Worm (Caenorhabditis elegans) whole organism, L4 larva: Measurements from ENCODE around the gene T03F7.7.

ENCODE experiments used
- Y75B8A.6 ChIP-seq: fragments of 200-800 bp; sonication (Bioruptor generic); IDR thresholded peaks from 2 replicates; pipeline ENCODE4 v1.3.6; 2022; ENCODE audit warnings: missing genetic modification reagents, missing genetic modification characterization, missing compliant biosample characterization
- ceh-20 ChIP-seq: fragments of 200-800 bp; sonication (Bioruptor generic); IDR thresholded peaks from 2 replicates; pipeline ENCODE4 v1.3.6; 2022; ENCODE audit warnings: missing genetic modification reagents, missing genetic modification characterization, missing compliant biosample characterization
- dmd-8 ChIP-seq: fragments of 200-800 bp; sonication (Bioruptor generic); IDR thresholded peaks from 2 replicates; pipeline ENCODE4 v1.3.6; 2022; ENCODE audit warnings: missing genetic modification characterization, missing compliant biosample characterization
- lsy-2 ChIP-seq, 2 experiments: fragments of 150-350 bp in 1 of 2; sonication (generic microtip) in 1 of 2; optimal IDR thresholded peaks; 2 replicates each; lab custom pipeline; 2014 to 2017; ENCODE audit warnings: missing biosample characterization in 2 of 2, missing genetic modification characterization in 2 of 2
- nhr-237 ChIP-seq: sonication (generic microtip); optimal IDR thresholded peaks from 2 replicates; lab custom pipeline; 2017; ENCODE audit warnings: missing biosample characterization, missing genetic modification characterization
- unc-130 ChIP-seq: sonication (generic microtip); optimal IDR thresholded peaks from 2 replicates; lab custom pipeline; 2016; ENCODE audit warnings: missing genetic modification reagents, missing genetic modification characterization, missing compliant biosample characterization

- TF ChIP-seq ceh-20 (GFP tag; lab: Robert Waterston, UW) (no peak), nhr-237 (tag; lab: Kevin White, UChicago) (no peak), unc-130 (GFP tag; lab: Kevin White, UChicago) (no peak), Y75B8A.6 (no peak), lsy-2 (tag; optimal IDR thresholded peaks at IDR 0.05; lab: Kevin White, UChicago) (no peak), dmd-8 (GFP tag; lab: Robert Waterston, UW) (no peak)
Observed at ce11 chrV:11341913-11342312, 30.7 kb downstream of the T03F7.7 start, which contains the start of gene T02E9.5.
